Worm (Caenorhabditis elegans) whole organism, early embryonic: Measurements from ENCODE around the gene msp-55.

ENCODE experiments used
- ama-1 ChIP-seq: fragments of 150-350 bp; optimal IDR thresholded peaks from 2 replicates; lab custom pipeline; 2014
- scrt-1 ChIP-seq: fragments of 200-800 bp; sonication (Bioruptor generic); IDR thresholded peaks from 2 replicates; pipeline ENCODE4 v1.3.6; 2022; ENCODE audit warnings: missing genetic modification characterization, missing compliant biosample characterization

- TF ChIP-seq ama-1 (lab: Kevin White, UChicago) (no peak), scrt-1 (no peak)
Observed at ce11 chrIV:5012241-5012640, 43.6 kb downstream of the msp-55 start, which contains the start of gene srm-1.
